Fruit fly (Drosophila melanogaster) whole organism, prepupa: ENCODE measurements around the gene CG8665.

ENCODE experiments used
- CG10669 ChIP-seq: fragments of 200-800 bp; sonication (Bioruptor generic); optimal IDR thresholded peaks from 3 replicates; lab custom pipeline; 2018; ENCODE audit warnings: missing biosample characterization, mild to moderate bottlenecking, missing genetic modification characterization, moderate library complexity
- CG11762 ChIP-seq: fragments of 200-800 bp; sonication (Bioruptor generic); optimal IDR thresholded peaks from 3 replicates; lab custom pipeline; 2016; ENCODE audit warnings: missing biosample characterization, missing genetic modification characterization; ENCODE audit not compliant: insufficient read depth
- CG1621 ChIP-seq: fragments of 200-800 bp; sonication (Bioruptor generic); optimal IDR thresholded peaks from 3 replicates; lab custom pipeline; 2018; ENCODE audit warnings: missing biosample characterization, mild to moderate bottlenecking, missing genetic modification characterization
- CG3032 ChIP-seq: fragments of 200-800 bp; optimal IDR thresholded peaks from 2 replicates; lab custom pipeline; 2019; ENCODE audit warnings: missing biosample characterization, mild to moderate bottlenecking, missing genetic modification characterization, moderate library complexity
- CG31627 ChIP-seq: fragments of 200-800 bp; sonication (Bioruptor generic); optimal IDR thresholded peaks from 3 replicates; lab custom pipeline; 2016; ENCODE audit warnings: missing biosample characterization, missing genetic modification characterization
- CG3919 ChIP-seq: fragments of 200-800 bp; sonication (Bioruptor generic); optimal IDR thresholded peaks from 3 replicates; lab custom pipeline; 2016; ENCODE audit warnings: missing biosample characterization, missing genetic modification characterization
- CG6163 ChIP-seq: fragments of 200-800 bp; sonication (Bioruptor generic); IDR thresholded peaks from 3 replicates; pipeline ENCODE4 v1.3.6; 2022; ENCODE audit warnings: missing biosample characterization, missing genetic modification characterization
- CG6276 ChIP-seq: fragments of 200-800 bp; sonication (Bioruptor generic); optimal IDR thresholded peaks from 2 replicates; lab custom pipeline; 2017; ENCODE audit warnings: missing biosample characterization, mild to moderate bottlenecking, missing genetic modification characterization
- CG6808 ChIP-seq: fragments of 200-800 bp; sonication (Bioruptor generic); optimal IDR thresholded peaks from 3 replicates; lab custom pipeline; 2017; ENCODE audit warnings: missing biosample characterization, missing genetic modification characterization, mild to moderate bottlenecking, moderate library complexity, missing genetic modification reagents
- CG6854 ChIP-seq: fragments of 200-800 bp; sonication (Bioruptor generic); optimal IDR thresholded peaks from 2 replicates; lab custom pipeline; 2017; ENCODE audit warnings: missing biosample characterization, mild to moderate bottlenecking, missing genetic modification characterization
- CG7368 ChIP-seq: fragments of 200-800 bp; sonication (Bioruptor generic); optimal IDR thresholded peaks from 3 replicates; lab custom pipeline; 2016; ENCODE audit warnings: missing biosample characterization, missing genetic modification characterization
- CG8319 ChIP-seq: fragments of 200-800 bp; sonication (Bioruptor generic); optimal IDR thresholded peaks from 3 replicates; lab custom pipeline; 2016; ENCODE audit warnings: missing biosample characterization, missing genetic modification characterization
- CG8632 ChIP-seq: fragments of 200-800 bp; sonication (Bioruptor generic); optimal IDR thresholded peaks from 3 replicates; lab custom pipeline; 2016; ENCODE audit warnings: missing biosample characterization, missing genetic modification characterization
- CG9139 ChIP-seq: fragments of 200-800 bp; sonication (Bioruptor generic); optimal IDR thresholded peaks from 3 replicates; lab custom pipeline; 2017; ENCODE audit warnings: missing biosample characterization, mild to moderate bottlenecking, missing genetic modification characterization
- Eip78C ChIP-seq: fragments of 200-800 bp; sonication (Bioruptor generic); peaks from one replicate; lab custom pipeline; 2016; ENCODE audit warnings: missing biosample characterization, missing genetic modification characterization
- Eip93F ChIP-seq: fragments of 200-800 bp; sonication (Bioruptor generic); optimal IDR thresholded peaks from 2 replicates; lab custom pipeline; 2016; ENCODE audit warnings: missing biosample characterization, mild to moderate bottlenecking, missing genetic modification characterization
- Hr39 ChIP-seq: fragments of 200-800 bp; sonication (Bioruptor generic); optimal IDR thresholded peaks from 2 replicates; lab custom pipeline; 2016; ENCODE audit warnings: missing biosample characterization, missing genetic modification characterization
- Hr4 ChIP-seq: fragments of 200-800 bp; sonication (Bioruptor generic); optimal IDR thresholded peaks from 3 replicates; lab custom pipeline; 2016; ENCODE audit warnings: missing biosample characterization, missing genetic modification characterization
- Met ChIP-seq: fragments of 200-800 bp; sonication (Bioruptor generic); optimal IDR thresholded peaks from 3 replicates; lab custom pipeline; 2016; ENCODE audit warnings: missing biosample characterization, missing genetic modification characterization
- OdsH ChIP-seq: fragments of 200-800 bp; sonication (Bioruptor generic); optimal IDR thresholded peaks from 3 replicates; lab custom pipeline; 2016; ENCODE audit warnings: missing biosample characterization, missing genetic modification characterization
- Smox ChIP-seq: fragments of 200-800 bp; sonication (Bioruptor generic); optimal IDR thresholded peaks from 3 replicates; lab custom pipeline; 2016; ENCODE audit warnings: missing biosample characterization, missing genetic modification characterization
- Sox102F ChIP-seq: fragments of 200-800 bp; sonication (Bioruptor generic); optimal IDR thresholded peaks from 2 replicates; lab custom pipeline; 2016; ENCODE audit warnings: missing biosample characterization, mild to moderate bottlenecking, missing genetic modification characterization
- Sox14 ChIP-seq: fragments of 200-800 bp; sonication (Bioruptor generic); optimal IDR thresholded peaks from 3 replicates; lab custom pipeline; 2016; ENCODE audit warnings: missing biosample characterization, missing genetic modification characterization
- acj6 ChIP-seq: fragments of 200-800 bp; sonication (Bioruptor generic); optimal IDR thresholded peaks from 3 replicates; lab custom pipeline; 2016; ENCODE audit warnings: missing biosample characterization, missing genetic modification characterization
- cyc ChIP-seq: fragments of 200-800 bp; sonication (Bioruptor generic); optimal IDR thresholded peaks from 3 replicates; lab custom pipeline; 2016; ENCODE audit warnings: missing biosample characterization, missing genetic modification characterization
- dac ChIP-seq: fragments of 200-800 bp; sonication (Bioruptor generic); optimal IDR thresholded peaks from 2 replicates; lab custom pipeline; 2017; ENCODE audit warnings: missing biosample characterization, mild to moderate bottlenecking, missing genetic modification characterization
- esn ChIP-seq: fragments of 200-800 bp; sonication (Bioruptor generic); optimal IDR thresholded peaks from 2 replicates; lab custom pipeline; 2016; ENCODE audit warnings: missing biosample characterization, mild to moderate bottlenecking, missing genetic modification characterization, moderate library complexity
- fd85E ChIP-seq: fragments of 200-800 bp; sonication (Bioruptor generic); optimal IDR thresholded peaks from 3 replicates; lab custom pipeline; 2016; ENCODE audit warnings: missing biosample characterization, missing genetic modification characterization
- fkh ChIP-seq: fragments of 200-800 bp; sonication (Bioruptor generic); optimal IDR thresholded peaks from 3 replicates; lab custom pipeline; 2017; ENCODE audit warnings: missing biosample characterization, mild to moderate bottlenecking, missing genetic modification characterization, moderate library complexity
- lz ChIP-seq: fragments of 200-800 bp; sonication (Bioruptor generic); optimal IDR thresholded peaks from 3 replicates; lab custom pipeline; 2016; ENCODE audit warnings: missing biosample characterization, missing genetic modification characterization
- pdm3 ChIP-seq: fragments of 200-800 bp; sonication (Bioruptor generic); optimal IDR thresholded peaks from 3 replicates; lab custom pipeline; 2016; ENCODE audit warnings: missing biosample characterization, missing genetic modification characterization
- salr ChIP-seq, 2 experiments: fragments of 200-800 bp; sonication (Bioruptor generic); optimal IDR thresholded peaks; 3 replicates each; lab custom pipeline; 2016 to 2018; ENCODE audit warnings: missing biosample characterization in 2 of 2, missing genetic modification characterization in 2 of 2, mild to moderate bottlenecking in 1 of 2
- spab ChIP-seq: fragments of 200-800 bp; sonication (Bioruptor generic); optimal IDR thresholded peaks from 2 replicates; lab custom pipeline; 2017; ENCODE audit warnings: missing biosample characterization, mild to moderate bottlenecking, missing genetic modification characterization, missing genetic modification reagents
- svp ChIP-seq: fragments of 200-800 bp; sonication (Bioruptor generic); peaks from one replicate; lab custom pipeline; 2016; ENCODE audit warnings: missing biosample characterization, missing genetic modification characterization
- topi ChIP-seq: fragments of 200-800 bp; sonication (Bioruptor generic); optimal IDR thresholded peaks from 3 replicates; lab custom pipeline; 2016; ENCODE audit warnings: missing biosample characterization, missing genetic modification characterization
- vri ChIP-seq: fragments of 200-800 bp; sonication (Bioruptor generic); optimal IDR thresholded peaks from 3 replicates; lab custom pipeline; 2016; ENCODE audit warnings: missing biosample characterization, mild to moderate bottlenecking, missing genetic modification characterization

Gene CG8665

DNA sequence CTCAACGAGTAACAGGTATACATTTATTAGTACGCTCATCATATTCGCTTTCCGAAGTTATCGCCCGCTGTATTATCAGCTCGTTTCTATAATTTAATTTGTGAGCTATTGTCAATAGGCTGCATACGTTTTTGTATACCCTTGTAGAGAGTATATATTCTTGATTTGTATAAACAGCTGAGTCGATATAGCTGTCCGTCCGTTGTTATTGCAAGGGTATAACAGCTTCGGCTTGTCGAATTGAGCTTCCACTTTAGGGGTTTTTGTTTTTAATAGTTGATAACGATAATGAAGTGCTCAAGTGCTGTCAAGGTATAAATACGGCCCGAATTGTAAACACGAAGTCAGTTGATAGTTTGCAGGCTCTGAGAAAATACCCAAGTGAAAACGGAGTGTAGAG is at the start of gene CG8665:
Gene CG8665, plus strand, starts transcription at position 342 of the 400 bp plus-strand sequence.
- TF ChIP-seq CG7368 (GFP tag; lab: Kevin White, UChicago): peak; percentile 7
- TF ChIP-seq Eip93F: no peak
- TF ChIP-seq CG1621 (tag; lab: Kevin White, UChicago): no peak
- no peak for TF ChIP-seq CG6163 (GFP tag; lab: Robert Waterston, UW)
- TF ChIP-seq Smox (GFP tag; lab: Kevin White, UChicago): peak; percentile 21
- peak; percentile 60 for TF ChIP-seq esn (GFP tag; lab: Kevin White, UChicago)
- no peak for TF ChIP-seq CG11762 (GFP tag; lab: Kevin White, UChicago)
- TF ChIP-seq Met: peak; percentile 34
- TF ChIP-seq salr (GFP tag; optimal IDR thresholded peaks at IDR 0.05; lab: Kevin White, UChicago): no peak
- TF ChIP-seq Sox102F (GFP tag; lab: Kevin White, UChicago): peak; percentile 49
- TF ChIP-seq pdm3: peak; percentile 3
- TF ChIP-seq CG3032 (tag; lab: Kevin White, UChicago): no peak
- peak; percentile 93 for TF ChIP-seq svp (GFP tag; lab: Kevin White, UChicago)
- TF ChIP-seq lz (GFP tag; lab: Kevin White, UChicago): peak; percentile 33
- TF ChIP-seq CG3919: peak; percentile 7
- no peak for TF ChIP-seq CG6276
- peak; percentile 7 for TF ChIP-seq Hr4 (GFP tag; lab: Kevin White, UChicago)
- no peak for TF ChIP-seq CG6854 (GFP tag; lab: Kevin White, UChicago)
- TF ChIP-seq Eip78C (GFP tag; lab: Kevin White, UChicago): peak; percentile 68
- no peak for TF ChIP-seq CG10669 (GFP tag; lab: Kevin White, UChicago)
- TF ChIP-seq fkh (GFP tag; lab: Kevin White, UChicago): peak; percentile 22
- TF ChIP-seq dac: no peak
- TF ChIP-seq Sox14 (GFP tag; lab: Kevin White, UChicago): peak; percentile 39
- TF ChIP-seq topi: peak; percentile 57
- peak; percentile 55 for TF ChIP-seq CG31627 (GFP tag; lab: Kevin White, UChicago)
- TF ChIP-seq CG6808 (GFP tag; lab: Kevin White, UChicago): no peak
- TF ChIP-seq vri (GFP tag; lab: Kevin White, UChicago): peak; percentile 78
- TF ChIP-seq Hr39 (GFP tag; lab: Kevin White, UChicago): peak; percentile 52
- TF ChIP-seq acj6: peak; percentile 26
- peak; percentile 30 for TF ChIP-seq cyc (GFP tag; lab: Kevin White, UChicago)
- TF ChIP-seq, all 60 proteins: peak for 19

dm6 chr2L:21322161-21322560 is 48.9 kb upstream of the CG8665 start:
- no peak for TF ChIP-seq CG8319 (GFP tag; lab: Kevin White, UChicago)
- no peak for TF ChIP-seq spab (GFP tag; lab: Kevin White, UChicago)
- TF ChIP-seq CG1621 (tag; lab: Kevin White, UChicago): no peak
- TF ChIP-seq CG9139 (GFP tag; lab: Kevin White, UChicago): no peak
- no peak for TF ChIP-seq CG8632
- no peak for TF ChIP-seq CG10669 (GFP tag; lab: Kevin White, UChicago)
- TF ChIP-seq Smox (GFP tag; lab: Kevin White, UChicago): no peak
- TF ChIP-seq CG7368 (GFP tag; lab: Kevin White, UChicago): no peak
- TF ChIP-seq dac: no peak
- TF ChIP-seq fkh (GFP tag; lab: Kevin White, UChicago): no peak

dm6 chr2L:21324438-21324890 is 46.6 kb upstream of the CG8665 start:
- no peak for TF ChIP-seq fd85E (GFP tag; lab: Kevin White, UChicago)
- peak; percentile 79 for TF ChIP-seq svp (GFP tag; lab: Kevin White, UChicago)
- TF ChIP-seq fkh (GFP tag; lab: Kevin White, UChicago): peak; percentile 90

dm6 chr2L:21329353-21329752 is 41.7 kb upstream of the CG8665 start:
- TF ChIP-seq OdsH (GFP tag; lab: Kevin White, UChicago): no peak
- TF ChIP-seq Sox14 (GFP tag; lab: Kevin White, UChicago): peak; percentile 18
- TF ChIP-seq fkh (GFP tag; lab: Kevin White, UChicago): peak; percentile 28
- TF ChIP-seq Eip78C (GFP tag; lab: Kevin White, UChicago): peak; percentile 40
- TF ChIP-seq, all 60 proteins: peak for 3
